Worm (Caenorhabditis elegans): Measurements from ENCODE around the gene str-246.

ce11 chrIII:11068553-11068952, 9.0 kb upstream of the str-246 start, which contains the start of gene W09D6.1:
- TF ChIP-seq scrt-1 (GFP tag; IDR thresholded peaks at IDR 0.05) (no peak), tbx-11 (GFP tag; IDR thresholded peaks at IDR 0.05) (no peak), ama-1 (optimal IDR thresholded peaks at IDR 0.05) (no peak), hmg-4 (GFP tag; optimal IDR thresholded peaks at IDR 0.05) (no peak), ceh-13 (GFP tag; optimal IDR thresholded peaks at IDR 0.05) (no peak)
